Fruit fly (Drosophila melanogaster) whole organism, adult: Measurements from ENCODE around the gene TwdlD.

Experiments used
- CG11617 ChIP-seq: fragments of 200-800 bp; sonication (Bioruptor generic); optimal IDR thresholded peaks from 2 replicates; lab custom pipeline; 2017; ENCODE audit warnings: mild to moderate bottlenecking, missing biosample characterization, missing genetic modification reagents, missing genetic modification characterization
- CG14711 ChIP-seq: fragments of 200-800 bp; sonication (Bioruptor generic); optimal IDR thresholded peaks from 2 replicates; lab custom pipeline; 2018; ENCODE audit warnings: missing biosample characterization, mild to moderate bottlenecking, missing genetic modification characterization, moderate library complexity
- CG33017 ChIP-seq: fragments of 200-800 bp; sonication (Bioruptor generic); optimal IDR thresholded peaks from 2 replicates; lab custom pipeline; 2018; ENCODE audit warnings: missing biosample characterization, mild to moderate bottlenecking, missing genetic modification characterization, moderate library complexity
- CG5204 ChIP-seq: fragments of 200-800 bp; sonication (Bioruptor generic); optimal IDR thresholded peaks from 2 replicates; lab custom pipeline; 2016; ENCODE audit warnings: missing biosample characterization, missing genetic modification characterization
- Clk ChIP-seq: fragments of 200-800 bp; sonication (Bioruptor generic); optimal IDR thresholded peaks from 2 replicates; lab custom pipeline; 2017; ENCODE audit warnings: missing biosample characterization, missing genetic modification characterization
- Crg-1 ChIP-seq: fragments of 200-800 bp; sonication (Bioruptor generic); optimal IDR thresholded peaks from 2 replicates; lab custom pipeline; 2016; ENCODE audit warnings: missing biosample characterization, missing genetic modification characterization
- Hr96 ChIP-seq: fragments of 200-800 bp; sonication (Bioruptor generic); optimal IDR thresholded peaks from 2 replicates; lab custom pipeline; 2016; ENCODE audit warnings: missing biosample characterization, missing genetic modification characterization
- bab1 ChIP-seq: fragments of 200-800 bp; sonication (Bioruptor generic); optimal IDR thresholded peaks from 3 replicates; lab custom pipeline; 2019; ENCODE audit warnings: missing biosample characterization, mild to moderate bottlenecking, missing genetic modification characterization, moderate library complexity
- kay ChIP-seq: fragments of 200-800 bp; sonication (Bioruptor generic); peaks from one replicate; lab custom pipeline; 2016; ENCODE audit warnings: missing biosample characterization, missing genetic modification characterization, borderline replicate concordance
- ovo ChIP-seq: fragments of 200-800 bp; sonication (Bioruptor generic); optimal IDR thresholded peaks from 2 replicates; lab custom pipeline; 2016; ENCODE audit warnings: missing biosample characterization, missing genetic modification characterization
- pad ChIP-seq: fragments of 200-800 bp; sonication (Bioruptor generic); optimal IDR thresholded peaks from 3 replicates; lab custom pipeline; 2017; ENCODE audit warnings: missing biosample characterization, missing genetic modification characterization, mild to moderate bottlenecking, moderate library complexity, missing genetic modification reagents
- tj ChIP-seq: fragments of 200-800 bp; sonication (Bioruptor generic); optimal IDR thresholded peaks from 3 replicates; lab custom pipeline; 2017; ENCODE audit warnings: missing biosample characterization, mild to moderate bottlenecking, missing genetic modification characterization, moderate library complexity

DNA sequence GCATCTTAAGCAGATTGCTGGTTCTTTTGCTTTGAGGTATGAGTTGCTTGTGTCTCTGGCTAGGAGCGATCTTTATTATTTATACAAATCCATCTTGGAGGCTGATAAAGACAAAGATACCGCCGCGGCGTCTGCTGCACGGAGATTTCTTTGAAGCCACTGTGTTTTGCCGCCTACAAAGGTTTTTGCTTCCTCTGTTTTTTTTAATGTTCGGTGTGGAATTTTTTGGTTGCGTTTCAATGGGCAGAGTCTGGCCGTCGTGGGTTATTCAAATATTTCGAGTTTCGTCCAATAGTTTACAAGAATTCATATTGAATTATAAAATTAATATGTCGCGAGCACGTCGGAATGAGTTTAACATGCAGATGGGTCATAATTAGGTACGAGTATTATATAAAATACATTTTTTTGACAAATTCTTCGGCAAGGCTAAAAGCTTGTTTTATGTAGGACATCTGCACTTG, 16.3 kb upstream of the TwdlD start, which contains the start of gene TwdlB:
- no peak for TF ChIP-seq CG14711
- TF ChIP-seq bab1 = no peak
- no peak for TF ChIP-seq CG11617 (GFP tag; lab: Kevin White, UChicago)
- no peak for TF ChIP-seq kay (GFP tag; lab: Kevin White, UChicago)
- no peak for TF ChIP-seq pad (GFP tag; lab: Kevin White, UChicago)
- no peak for TF ChIP-seq ovo (GFP tag; lab: Kevin White, UChicago)
- no peak for TF ChIP-seq CG33017 (tag; lab: Kevin White, UChicago)
- TF ChIP-seq Crg-1 (GFP tag; lab: Kevin White, UChicago) = no peak
- no peak for TF ChIP-seq tj (GFP tag; lab: Kevin White, UChicago)
- no peak for TF ChIP-seq Clk (GFP tag; lab: Kevin White, UChicago)
- no peak for TF ChIP-seq Hr96 (GFP tag; lab: Kevin White, UChicago)
- no peak for TF ChIP-seq CG5204
